Fruit fly (Drosophila melanogaster): ENCODE results near the gene Pis.

dm6 chrX:15675294-15675693 is 28.3 kb downstream of the Pis start, which contains the start of gene CG12708:
- TF ChIP-seq pan (optimal IDR thresholded peaks at IDR 0.05) (no peak), psq (GFP tag; optimal IDR thresholded peaks at IDR 0.05) (no peak), Dfd (GFP tag; optimal IDR thresholded peaks at IDR 0.05) (no peak), rgr (GFP tag; optimal IDR thresholded peaks at IDR 0.05) (peak; percentile 13), Abd-B (GFP tag; optimal IDR thresholded peaks at IDR 0.05) (no peak), OdsH (GFP tag; optimal IDR thresholded peaks at IDR 0.05) (no peak), dmrt93B (GFP tag; optimal IDR thresholded peaks at IDR 0.05) (no peak), woc (GFP tag; optimal IDR thresholded peaks at IDR 0.05) (no peak)

Measured in whole organism, wandering third instar larva.